Fruit fly (Drosophila melanogaster): Measurements from ENCODE around the gene CG32459.

- TF ChIP-seq CG14711 (tag; optimal IDR thresholded peaks at IDR 0.05) (no peak), kay (GFP tag; ENCODE audit: borderline replicate concordance) (no peak), CG12768 (GFP tag; optimal IDR thresholded peaks at IDR 0.05) (no peak), pad (GFP tag; optimal IDR thresholded peaks at IDR 0.05) (no peak), CG7045 (GFP tag; optimal IDR thresholded peaks at IDR 0.05) (no peak), tj (GFP tag; optimal IDR thresholded peaks at IDR 0.05) (no peak)
Observed at dm6 chr3L:22894689-22895283, 38.9 kb upstream of the CG32459 start.

Measured in whole organism, adult.